Worm (Caenorhabditis elegans) whole organism, L3 larva: ENCODE measurements around the gene M28.10.

ENCODE experiments used
- ama-1 ChIP-seq: fragments of 150-350 bp; optimal IDR thresholded peaks from 2 replicates; lab custom pipeline; 2018
- ceh-9 ChIP-seq: sonication (generic microtip); optimal IDR thresholded peaks from 2 replicates; lab custom pipeline; 2018; ENCODE audit warnings: missing biosample characterization, missing genetic modification characterization
- egl-5 ChIP-seq: fragments of 150-350 bp; optimal IDR thresholded peaks from 2 replicates; lab custom pipeline; 2017; ENCODE audit warnings: missing biosample characterization, missing genetic modification reagents, missing genetic modification characterization, inconsistent platforms
- elt-3 ChIP-seq, 3 experiments: fragments of 150-350 bp in 1 of 3; sonication (generic microtip) in 2 of 3; optimal IDR thresholded peaks; 2 replicates in 2 of 3; 4 replicates in 1 of 3; lab custom pipeline; 2014 to 2017; ENCODE audit warnings: missing biosample characterization in 3 of 3, missing genetic modification characterization in 3 of 3
- fkh-10 ChIP-seq: sonication (generic microtip); optimal IDR thresholded peaks from 2 replicates; lab custom pipeline; 2017; ENCODE audit warnings: missing biosample characterization, missing genetic modification reagents, missing genetic modification characterization
- mdl-1 ChIP-seq: fragments of 150-350 bp; optimal IDR thresholded peaks from 2 replicates; lab custom pipeline; 2014; ENCODE audit warnings: missing biosample characterization, missing genetic modification characterization
- nhr-12 ChIP-seq: fragments of 150-350 bp; optimal IDR thresholded peaks from 2 replicates; lab custom pipeline; 2014; ENCODE audit warnings: missing biosample characterization, missing genetic modification characterization
- nhr-77 ChIP-seq: fragments of 150-350 bp; optimal IDR thresholded peaks from 2 replicates; lab custom pipeline; 2014; ENCODE audit warnings: missing biosample characterization, missing genetic modification characterization
- skn-1 ChIP-seq: fragments of 150-350 bp; optimal IDR thresholded peaks from 2 replicates; lab custom pipeline; 2014; ENCODE audit warnings: missing biosample characterization, missing genetic modification characterization

DNA sequence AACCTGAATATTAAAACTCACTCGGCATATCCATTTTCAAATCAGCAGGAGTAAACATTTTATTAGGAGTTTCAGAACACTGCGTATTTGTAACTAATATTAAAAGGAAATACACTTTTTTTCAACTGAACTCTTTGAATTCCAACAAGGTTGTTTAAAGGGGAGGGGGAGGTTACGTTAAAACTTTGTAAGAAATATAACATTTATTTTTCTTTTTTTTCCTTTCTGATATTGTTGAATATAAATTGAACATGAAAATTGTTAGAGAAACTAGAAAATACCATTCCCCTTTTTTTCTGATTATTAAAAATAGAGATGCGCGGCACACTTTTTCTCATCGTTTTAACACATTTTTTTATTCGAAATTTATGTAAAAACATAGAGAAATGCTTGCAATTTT lies 49.3 kb upstream of the M28.10 start, which contains the start of gene C14A4.8:
- TF ChIP-seq nhr-12 (tag; lab: Kevin White, UChicago) (no peak), ceh-9 (tag; lab: Kevin White, UChicago) (no peak), skn-1 (no peak), egl-5 (tag; lab: Kevin White, UChicago) (no peak), fkh-10 (no peak), mdl-1 (tag; lab: Kevin White, UChicago) (no peak), nhr-77 (tag; lab: Kevin White, UChicago) (no peak), elt-3 (tag; optimal IDR thresholded peaks at IDR 0.05; lab: Kevin White, UChicago) (no peak), ama-1 (lab: Kevin White, UChicago) (no peak)
